Worm (Caenorhabditis elegans) whole organism, late embryonic: ENCODE data around the gene act-5.

Source experiments
- C08G9.2 ChIP-seq: sonication (generic microtip); optimal IDR thresholded peaks from 2 replicates; lab custom pipeline; 2016; ENCODE audit warnings: mild to moderate bottlenecking, missing genetic modification characterization, moderate library complexity, missing compliant biosample characterization
- C38D4.7 ChIP-seq: fragments of 200-800 bp; sonication (Bioruptor generic); optimal IDR thresholded peaks from 2 replicates; lab custom pipeline; 2018; ENCODE audit warnings: mild to moderate bottlenecking, missing genetic modification characterization, moderate library complexity, missing compliant biosample characterization
- K02D7.2 ChIP-seq: sonication (generic microtip); optimal IDR thresholded peaks from 2 replicates; lab custom pipeline; 2017; ENCODE audit warnings: mild to moderate bottlenecking, missing genetic modification characterization, missing compliant biosample characterization
- T23F11.4 ChIP-seq: fragments of 200-800 bp; sonication (Bioruptor generic); optimal IDR thresholded peaks from 2 replicates; lab custom pipeline; 2018; ENCODE audit warnings: mild to moderate bottlenecking, missing genetic modification characterization, missing compliant biosample characterization
- Y22D7AL.16 ChIP-seq: sonication (generic microtip); optimal IDR thresholded peaks from 2 replicates; lab custom pipeline; 2016; ENCODE audit warnings: missing genetic modification characterization, missing compliant biosample characterization
- ahr-1 ChIP-seq: sonication (generic microtip); optimal IDR thresholded peaks from 2 replicates; lab custom pipeline; 2016; ENCODE audit warnings: missing genetic modification characterization, missing compliant biosample characterization
- ama-1 ChIP-seq: fragments of 150-350 bp; optimal IDR thresholded peaks from 2 replicates; lab custom pipeline; 2014
- ceh-14 ChIP-seq: sonication (generic microtip); optimal IDR thresholded peaks from 2 replicates; lab custom pipeline; 2016; ENCODE audit warnings: missing genotype, missing genetic modification characterization, missing compliant biosample characterization
- ceh-22 ChIP-seq: sonication (generic microtip); optimal IDR thresholded peaks from 2 replicates; lab custom pipeline; 2017; ENCODE audit warnings: missing biosample characterization, missing genetic modification characterization
- ceh-31 ChIP-seq: sonication (generic microtip); optimal IDR thresholded peaks from 2 replicates; lab custom pipeline; 2016; ENCODE audit warnings: missing genetic modification characterization, missing compliant biosample characterization
- ceh-34 ChIP-seq: sonication (generic microtip); optimal IDR thresholded peaks from 2 replicates; lab custom pipeline; 2016; ENCODE audit warnings: mild to moderate bottlenecking, missing genetic modification characterization, missing compliant biosample characterization
- ceh-45 ChIP-seq: fragments of 200-800 bp; sonication (Bioruptor generic); IDR thresholded peaks from 2 replicates; pipeline ENCODE4 v1.3.6; 2022; ENCODE audit warnings: missing genetic modification reagents, missing genetic modification characterization, missing compliant biosample characterization
- ceh-48 ChIP-seq: sonication (generic microtip); optimal IDR thresholded peaks from 2 replicates; lab custom pipeline; 2016; ENCODE audit warnings: missing genetic modification characterization, inconsistent platforms, missing compliant biosample characterization
- ceh-9 ChIP-seq: sonication (generic microtip); optimal IDR thresholded peaks from 2 replicates; lab custom pipeline; 2016; ENCODE audit warnings: mild to moderate bottlenecking, missing genetic modification characterization, inconsistent platforms, missing compliant biosample characterization
- che-1 ChIP-seq: sonication (generic microtip); optimal IDR thresholded peaks from 2 replicates; lab custom pipeline; 2016; ENCODE audit warnings: mild to moderate bottlenecking, missing genetic modification characterization, missing compliant biosample characterization
- dve-1 ChIP-seq: sonication (generic microtip); optimal IDR thresholded peaks from 2 replicates; lab custom pipeline; 2017; ENCODE audit warnings: antibody characterized with exemption, mild to moderate bottlenecking, missing genetic modification characterization, missing compliant biosample characterization
- elt-2 ChIP-seq: sonication (generic microtip); optimal IDR thresholded peaks from 2 replicates; lab custom pipeline; 2016; ENCODE audit warnings: missing genetic modification reagents, missing genetic modification characterization, missing compliant biosample characterization
- elt-4 ChIP-seq: sonication (generic microtip); optimal IDR thresholded peaks from 2 replicates; lab custom pipeline; 2016; ENCODE audit warnings: missing genetic modification characterization, missing compliant biosample characterization
- ets-4 ChIP-seq: sonication (generic microtip); optimal IDR thresholded peaks from 2 replicates; lab custom pipeline; 2016; ENCODE audit warnings: missing genetic modification characterization, missing compliant biosample characterization
- fkh-6 ChIP-seq: sonication (generic microtip); optimal IDR thresholded peaks from 2 replicates; lab custom pipeline; 2016; ENCODE audit warnings: missing genetic modification characterization, missing compliant biosample characterization
- hlh-15 ChIP-seq: sonication (generic microtip); optimal IDR thresholded peaks from 2 replicates; lab custom pipeline; 2016; ENCODE audit warnings: missing genetic modification characterization, missing compliant biosample characterization
- hlh-6 ChIP-seq: sonication (generic microtip); optimal IDR thresholded peaks from 2 replicates; lab custom pipeline; 2016; ENCODE audit warnings: missing genotype, missing genetic modification characterization, missing compliant biosample characterization
- lim-6 ChIP-seq: sonication (generic microtip); optimal IDR thresholded peaks from 2 replicates; lab custom pipeline; 2016; ENCODE audit warnings: missing genetic modification characterization, missing compliant biosample characterization
- nhr-232 ChIP-seq: sonication (generic microtip); optimal IDR thresholded peaks from 2 replicates; lab custom pipeline; 2016; ENCODE audit warnings: missing genetic modification characterization, missing compliant biosample characterization
- pha-2 ChIP-seq: sonication (generic microtip); optimal IDR thresholded peaks from 2 replicates; lab custom pipeline; 2017; ENCODE audit warnings: mild to moderate bottlenecking, missing genetic modification characterization, missing compliant biosample characterization
- pqm-1 ChIP-seq: sonication (generic microtip); optimal IDR thresholded peaks from 2 replicates; lab custom pipeline; 2016; ENCODE audit warnings: missing genetic modification characterization, missing compliant biosample characterization
- pros-1 ChIP-seq: fragments of 150-350 bp; optimal IDR thresholded peaks from 2 replicates; lab custom pipeline; 2014; ENCODE audit warnings: missing biosample characterization, missing genetic modification reagents, missing genetic modification characterization
- ref-2 ChIP-seq: sonication (generic microtip); optimal IDR thresholded peaks from 2 replicates; lab custom pipeline; 2016; ENCODE audit warnings: missing genetic modification characterization, missing compliant biosample characterization
- sox-4 ChIP-seq: sonication (generic microtip); optimal IDR thresholded peaks from 2 replicates; lab custom pipeline; 2017; ENCODE audit warnings: mild to moderate bottlenecking, missing genetic modification characterization, inconsistent platforms, missing compliant biosample characterization
- syd-9 ChIP-seq: sonication (generic microtip); optimal IDR thresholded peaks from 2 replicates; lab custom pipeline; 2016; ENCODE audit warnings: mild to moderate bottlenecking, missing genetic modification characterization, moderate library complexity, missing compliant biosample characterization
- tbx-7 ChIP-seq: sonication (generic microtip); optimal IDR thresholded peaks from 2 replicates; lab custom pipeline; 2016; ENCODE audit warnings: missing genotype, missing genetic modification characterization, missing compliant biosample characterization
- unc-3 ChIP-seq, 2 experiments: fragments of 200-800 bp in 1 of 2; sonication (Bioruptor generic) in 1 of 2; sonication (generic microtip) in 1 of 2; conservative IDR thresholded peaks in 1 of 2; optimal IDR thresholded peaks in 1 of 2; 2 replicates each; pipeline versions ENCODE4 v1.3.6 to Lab custom; 2016 to 2022; ENCODE audit warnings: missing compliant biosample characterization in 2 of 2, missing genetic modification characterization in 2 of 2, missing genetic modification reagents in 1 of 2
- zip-5 ChIP-seq: sonication (generic microtip); optimal IDR thresholded peaks from 2 replicates; lab custom pipeline; 2016; ENCODE audit warnings: missing genetic modification characterization, missing compliant biosample characterization
- ztf-16 ChIP-seq: sonication (generic microtip); optimal IDR thresholded peaks from 2 replicates; lab custom pipeline; 2017; ENCODE audit warnings: missing genetic modification characterization, missing compliant biosample characterization

Gene act-5

ce11 chrIII:13606016-13606530, at the start of gene act-5:
TSS of gene act-5 (minus strand) at chrIII:13606066.
- TF ChIP-seq pqm-1 (tag; lab: Kevin White, UChicago), result no peak
- TF ChIP-seq ceh-31 (tag; lab: Kevin White, UChicago), result no peak
- peak; percentile 33 for TF ChIP-seq dve-1
- no peak for TF ChIP-seq ceh-14 (tag; lab: Kevin White, UChicago)
- no peak for TF ChIP-seq ceh-34
- no peak for TF ChIP-seq K02D7.2 (tag; lab: Kevin White, UChicago)
- TF ChIP-seq Y22D7AL.16 (tag; lab: Kevin White, UChicago), result no peak
- no peak for TF ChIP-seq ztf-16 (tag; lab: Kevin White, UChicago)
- no peak for TF ChIP-seq sox-4
- TF ChIP-seq pha-2 (tag; lab: Kevin White, UChicago), result no peak
- no peak for TF ChIP-seq zip-5 (tag; lab: Kevin White, UChicago)
- TF ChIP-seq tbx-7 (tag; lab: Kevin White, UChicago), result no peak
- TF ChIP-seq elt-2 (tag; lab: Kevin White, UChicago), result peak; percentile 68
- no peak for TF ChIP-seq unc-3 (GFP tag; conservative IDR thresholded peaks at IDR 0.05; lab: Robert Waterston, UW)
- TF ChIP-seq unc-3 (tag; optimal IDR thresholded peaks at IDR 0.05; lab: Kevin White, UChicago), result no peak
- no peak for TF ChIP-seq nhr-232 (tag; lab: Kevin White, UChicago)
- no peak for TF ChIP-seq elt-4 (tag; lab: Kevin White, UChicago)

ce11 chrIII:13654950-13655349, 49.1 kb upstream of the act-5 start:
- peak; percentile 5 for TF ChIP-seq ref-2
- no peak for TF ChIP-seq lim-6 (tag; lab: Kevin White, UChicago)

- TF ChIP-seq T23F11.4 (GFP tag; lab: Kevin White, UChicago), result no peak
- TF ChIP-seq, all 69 proteins: peak for 0
Measured at ce11 chrIII:13652708-13653107, 46.8 kb upstream of the act-5 start.

ce11 chrIII:13652010-13652409, 46.1 kb upstream of the act-5 start:
- TF ChIP-seq K02D7.2 (tag; lab: Kevin White, UChicago) (no peak), hlh-6 (tag; lab: Kevin White, UChicago) (no peak), fkh-6 (tag; lab: Kevin White, UChicago) (no peak), hlh-15 (tag; lab: Kevin White, UChicago) (no peak), ceh-14 (tag; lab: Kevin White, UChicago) (no peak), ceh-9 (tag; lab: Kevin White, UChicago) (no peak), che-1 (no peak), ceh-48 (tag; lab: Kevin White, UChicago) (no peak), elt-2 (tag; lab: Kevin White, UChicago) (no peak), C38D4.7 (no peak), pros-1 (no peak), ahr-1 (no peak)

DNA sequence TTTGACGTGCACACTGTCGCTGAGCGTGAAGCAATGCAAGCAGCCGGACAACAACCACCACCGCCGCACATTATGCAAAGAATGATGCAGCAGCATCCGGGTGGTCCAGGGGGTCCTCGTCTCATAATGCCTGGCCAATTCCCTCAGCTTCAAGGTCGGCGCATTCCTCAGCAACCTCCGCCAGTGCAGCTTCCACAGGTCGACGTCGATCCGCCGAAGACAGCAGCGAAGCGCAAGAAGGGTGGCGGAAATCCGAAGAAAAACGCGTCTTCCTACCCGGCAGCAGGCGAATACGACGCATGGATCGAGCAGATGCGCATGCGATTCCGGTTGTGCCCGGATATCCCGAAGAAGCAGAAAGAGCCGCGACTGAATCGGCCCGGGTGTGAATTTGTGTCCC, 45.5 kb upstream of the act-5 start:
- TF ChIP-seq tbx-7 (tag; lab: Kevin White, UChicago) (no peak), ets-4 (tag; lab: Kevin White, UChicago) (no peak), syd-9 (no peak), ceh-22 (tag; lab: Kevin White, UChicago) (no peak), K02D7.2 (tag; lab: Kevin White, UChicago) (no peak), C08G9.2 (peak; percentile 36), sox-4 (no peak)

DNA sequence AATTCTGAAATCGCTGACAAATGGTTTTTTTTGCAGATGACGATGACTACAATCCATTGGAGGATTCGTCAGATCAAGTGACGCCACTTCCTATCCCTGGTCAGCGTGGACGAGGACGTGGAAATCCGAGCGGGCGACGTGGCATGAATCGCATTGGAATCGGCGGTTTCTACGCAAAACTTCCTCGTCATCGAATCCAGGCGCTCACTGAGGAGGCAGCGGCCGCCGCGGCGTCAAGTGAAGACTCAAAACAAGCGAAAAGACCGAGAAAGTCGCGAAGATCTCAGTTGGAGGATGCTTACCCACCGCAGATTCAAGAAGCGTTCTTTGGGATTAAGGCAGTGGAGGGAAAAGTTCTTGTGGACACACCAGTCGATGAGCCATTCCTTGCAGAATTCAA, 42.7 kb upstream of the act-5 start:
- TF ChIP-seq ztf-16 (tag; lab: Kevin White, UChicago) (no peak), ceh-45 (GFP tag; lab: Robert Waterston, UW) (0 out of 2 replicates have a peak, but pooled peaks have one; percentile 18), T23F11.4 (GFP tag; lab: Kevin White, UChicago) (no peak), ama-1 (lab: Kevin White, UChicago) (no peak)
